Fruit fly (Drosophila melanogaster): Measurements from ENCODE around the gene CG15824.

The CG15824 gene

dm6 chr2L:855052-855547, 29.8 kb downstream of the CG15824 start, which contains the start of gene CG13949 (continued):
- TF ChIP-seq twi (tag; optimal IDR thresholded peaks at IDR 0.05), result peak; percentile 19
- peak; percentile 38 for TF ChIP-seq run (tag; optimal IDR thresholded peaks at IDR 0.05)
- no peak for TF ChIP-seq gt (GFP tag; IDR thresholded peaks at IDR 0.05)
- TF ChIP-seq zen2 (GFP tag; IDR thresholded peaks at IDR 0.05; ENCODE audit: partially characterized antibody), result no peak
- no peak for TF ChIP-seq ac (GFP tag; optimal IDR thresholded peaks at IDR 0.05)
- peak; percentile 70 for TF ChIP-seq CG2712 (tag; optimal IDR thresholded peaks at IDR 0.05)
- peak; percentile 89 for TF ChIP-seq Med (GFP tag)
- TF ChIP-seq MTF-1 (GFP tag; optimal IDR thresholded peaks at IDR 0.05; ENCODE audit: borderline replicate concordance), result no peak
- peak; percentile 21 for TF ChIP-seq Abd-B (GFP tag; optimal IDR thresholded peaks at IDR 0.05)
- peak; percentile 60 for TF ChIP-seq CG7556 (GFP tag; optimal IDR thresholded peaks at IDR 0.05)
- TF ChIP-seq CG6254 (GFP tag; optimal IDR thresholded peaks at IDR 0.05), result no peak
- TF ChIP-seq cwo (GFP tag; optimal IDR thresholded peaks at IDR 0.05), result peak; percentile 37
- no peak for TF ChIP-seq crol (GFP tag; IDR thresholded peaks at IDR 0.05)
- peak; percentile 70 for TF ChIP-seq CG3995 (GFP tag; optimal IDR thresholded peaks at IDR 0.05)
- peak; percentile 25 for TF ChIP-seq dm (GFP tag; optimal IDR thresholded peaks at IDR 0.05)
- TF ChIP-seq CG15479 (GFP tag; optimal IDR thresholded peaks at IDR 0.05), result no peak
- TF ChIP-seq CG30431 (GFP tag; optimal IDR thresholded peaks at IDR 0.05), result no peak
- TF ChIP-seq Neu2 (GFP tag; optimal IDR thresholded peaks at IDR 0.05; ENCODE audit: borderline replicate concordance), result no peak
- TF ChIP-seq CG6854 (GFP tag; optimal IDR thresholded peaks at IDR 0.05), result peak; percentile 21
- peak; percentile 51; the same call in 1 of the 2 replicates for TF ChIP-seq CG14667 (GFP tag; IDR thresholded peaks at IDR 0.05)
- TF ChIP-seq CG32767 (GFP tag; IDR thresholded peaks at IDR 0.05), result no peak
- TF ChIP-seq CG17361 (GFP tag; IDR thresholded peaks at IDR 0.05), result peak; percentile 66; the same call in 2 of the 3 replicates
- TF ChIP-seq CG42726 (GFP tag; IDR thresholded peaks at IDR 0.05; ENCODE audit: partially characterized antibody), result peak; percentile 47; the same call in 1 of the 2 replicates
- TF ChIP-seq CG15073 (GFP tag; optimal IDR thresholded peaks at IDR 0.05), result no peak
- TF ChIP-seq CG4404 (GFP tag; IDR thresholded peaks at IDR 0.05), result 0 out of 2 replicates have a peak, but pooled peaks have one; percentile 24
- TF ChIP-seq CG7987 (GFP tag; optimal IDR thresholded peaks at IDR 0.05), result no peak
- TF ChIP-seq insv (GFP tag; optimal IDR thresholded peaks at IDR 0.05), result peak in 1 of 2 experiments; percentile 3
- peak; percentile 66 for TF ChIP-seq pho (GFP tag; optimal IDR thresholded peaks at IDR 0.05)
- no peak for TF ChIP-seq sim (GFP tag; IDR thresholded peaks at IDR 0.05)
- peak; percentile 46 for TF ChIP-seq CG3281 (GFP tag; optimal IDR thresholded peaks at IDR 0.05)
- peak; percentile 72 for TF ChIP-seq Awh (GFP tag; IDR thresholded peaks at IDR 0.05)
- TF ChIP-seq Hand (GFP tag; optimal IDR thresholded peaks at IDR 0.05), result peak; percentile 60
- TF ChIP-seq ara (GFP tag; IDR thresholded peaks at IDR 0.05), result peak; percentile 49; the same call in 1 of the 2 replicates
- TF ChIP-seq Adf1 (GFP tag; IDR thresholded peaks at IDR 0.05), result no peak
- peak; percentile 35 for TF ChIP-seq CG4282 (GFP tag; optimal IDR thresholded peaks at IDR 0.05)
- TF ChIP-seq CG12659 (GFP tag; optimal IDR thresholded peaks at IDR 0.05), result peak; percentile 74
- no peak for TF ChIP-seq CG14860 (GFP tag; IDR thresholded peaks at IDR 0.05; ENCODE audit: partially characterized antibody)
- TF ChIP-seq CG13624 (GFP tag; optimal IDR thresholded peaks at IDR 0.05), result peak; percentile 64
- TF ChIP-seq CG4328 (GFP tag; optimal IDR thresholded peaks at IDR 0.05), result no peak
- peak; percentile 54 for TF ChIP-seq CTCF (GFP tag; optimal IDR thresholded peaks at IDR 0.05)
- TF ChIP-seq onecut (GFP tag; IDR thresholded peaks at IDR 0.05), result no peak
- peak; percentile 8 for TF ChIP-seq CG4617 (GFP tag; optimal IDR thresholded peaks at IDR 0.05; ENCODE audit: borderline replicate concordance)
- TF ChIP-seq bcd (GFP tag; optimal IDR thresholded peaks at IDR 0.05), result peak; percentile 45
- TF ChIP-seq CG13123 (GFP tag; optimal IDR thresholded peaks at IDR 0.05), result no peak
- peak; percentile 66 for TF ChIP-seq phol (tag; optimal IDR thresholded peaks at IDR 0.05)
- no peak for TF ChIP-seq sr (GFP tag; IDR thresholded peaks at IDR 0.05)
- peak in 1 of 2 experiments; percentile 58 for TF ChIP-seq bsh (GFP tag; optimal IDR thresholded peaks at IDR 0.05)
- peak; percentile 1 for TF ChIP-seq kah (GFP tag; optimal IDR thresholded peaks at IDR 0.05)
- TF ChIP-seq Meics (GFP tag; optimal IDR thresholded peaks at IDR 0.05), result peak; percentile 54
- no peak for TF ChIP-seq gcm2 (GFP tag; optimal IDR thresholded peaks at IDR 0.05)
